Fruit fly (Drosophila melanogaster) S2 (cell line): ENCODE results near the gene CG11417.

Experiments used
- CG8478 ChIP-seq: fragments of >200 bp; optimal IDR thresholded peaks from 2 replicates; lab custom pipeline; 2018
- CTCF ChIP-seq, 2 experiments: fragments of >200 bp; optimal IDR thresholded peaks; 2 replicates each; lab custom pipeline; 2018

dm6 chrX:1370104-1370802 is 16.4 kb downstream of the CG11417 start, which contains the start of gene ssx:
- TF ChIP-seq CTCF (optimal IDR thresholded peaks at IDR 0.05; lab: Kevin White, UChicago) (peak in 1 of 2 experiments; percentile 20), CG8478 (no peak)
